Fruit fly (Drosophila melanogaster): Measurements from ENCODE around the gene Trs23.

Trs23 gene

dm6 chr2L:8734998-8735397, 49.0 kb downstream of the Trs23 start:
- no peak for TF ChIP-seq noc (tag; optimal IDR thresholded peaks at IDR 0.05)

- peak; percentile 76 for TF ChIP-seq noc (tag; optimal IDR thresholded peaks at IDR 0.05)
Measured at dm6 chr2L:8735572-8735996, 49.6 kb downstream of the Trs23 start.

- no peak for TF ChIP-seq noc (tag; optimal IDR thresholded peaks at IDR 0.05)
Measured at dm6 chr2L:8736383-8736782, 50.4 kb downstream of the Trs23 start.
